Fruit fly (Drosophila melanogaster) whole organism: ENCODE data around the gene Naxd.

Source experiments
- Dll ChIP-seq: fragments of >200 bp; optimal IDR thresholded peaks from 2 replicates; lab custom pipeline; 2017
- EcR ChIP-seq, 2 experiments: fragments of >200 bp; optimal IDR thresholded peaks; 2 replicates each; lab custom pipeline; 2017; ENCODE audit warnings: missing biosample characterization in 2 of 2, missing genetic modification characterization in 2 of 2, missing genetic modification reagents in 2 of 2
- usp ChIP-seq: fragments of >200 bp; optimal IDR thresholded peaks from 2 replicates; lab custom pipeline; 2017; ENCODE audit warnings: missing biosample characterization, missing genetic modification characterization, mixed read lengths

- TF ChIP-seq EcR (GFP tag; optimal IDR thresholded peaks at IDR 0.05; lab: Kevin White, UChicago) (no peak), Dll (lab: Kevin White, UChicago) (no peak), usp (GFP tag; lab: Kevin White, UChicago) (no peak)
Observed at dm6 chr3L:19053339-19053818, 44.1 kb downstream of the Naxd start, which contains the start of gene CG43407.
